Fruit fly (Drosophila melanogaster) whole organism, adult: ENCODE results near the gene Bruce.

ENCODE experiments used
- CG11617 ChIP-seq: fragments of 200-800 bp; sonication (Bioruptor generic); optimal IDR thresholded peaks from 2 replicates; lab custom pipeline; 2017; ENCODE audit warnings: mild to moderate bottlenecking, missing biosample characterization, missing genetic modification reagents, missing genetic modification characterization
- CG12768 ChIP-seq: fragments of 200-800 bp; sonication (Bioruptor generic); optimal IDR thresholded peaks from 2 replicates; lab custom pipeline; 2017; ENCODE audit warnings: missing biosample characterization, missing genetic modification characterization, mild to moderate bottlenecking, moderate library complexity, missing genetic modification reagents
- CG33017 ChIP-seq: fragments of 200-800 bp; sonication (Bioruptor generic); optimal IDR thresholded peaks from 2 replicates; lab custom pipeline; 2018; ENCODE audit warnings: missing biosample characterization, mild to moderate bottlenecking, missing genetic modification characterization, moderate library complexity
- CG5204 ChIP-seq: fragments of 200-800 bp; sonication (Bioruptor generic); optimal IDR thresholded peaks from 2 replicates; lab custom pipeline; 2016; ENCODE audit warnings: missing biosample characterization, missing genetic modification characterization
- CG7045 ChIP-seq: fragments of 200-800 bp; sonication (Bioruptor generic); optimal IDR thresholded peaks from 2 replicates; lab custom pipeline; 2017; ENCODE audit warnings: missing biosample characterization, mild to moderate bottlenecking, missing genetic modification characterization
- Clk ChIP-seq: fragments of 200-800 bp; sonication (Bioruptor generic); optimal IDR thresholded peaks from 2 replicates; lab custom pipeline; 2017; ENCODE audit warnings: missing biosample characterization, missing genetic modification characterization
- Mnt ChIP-seq: fragments of 200-800 bp; sonication (Bioruptor generic); optimal IDR thresholded peaks from 2 replicates; lab custom pipeline; 2016; ENCODE audit warnings: missing biosample characterization, mild to moderate bottlenecking, missing genetic modification characterization
- bab1 ChIP-seq: fragments of 200-800 bp; sonication (Bioruptor generic); optimal IDR thresholded peaks from 3 replicates; lab custom pipeline; 2019; ENCODE audit warnings: missing biosample characterization, mild to moderate bottlenecking, missing genetic modification characterization, moderate library complexity
- cnc ChIP-seq, 2 experiments: fragments of >200 bp; optimal IDR thresholded peaks; 2 replicates each; lab custom pipeline; 2017
- kay ChIP-seq: fragments of 200-800 bp; sonication (Bioruptor generic); peaks from one replicate; lab custom pipeline; 2016; ENCODE audit warnings: missing biosample characterization, missing genetic modification characterization, borderline replicate concordance
- ovo ChIP-seq: fragments of 200-800 bp; sonication (Bioruptor generic); optimal IDR thresholded peaks from 2 replicates; lab custom pipeline; 2016; ENCODE audit warnings: missing biosample characterization, missing genetic modification characterization
- pad ChIP-seq: fragments of 200-800 bp; sonication (Bioruptor generic); optimal IDR thresholded peaks from 3 replicates; lab custom pipeline; 2017; ENCODE audit warnings: missing biosample characterization, missing genetic modification characterization, mild to moderate bottlenecking, moderate library complexity, missing genetic modification reagents
- tj ChIP-seq: fragments of 200-800 bp; sonication (Bioruptor generic); optimal IDR thresholded peaks from 3 replicates; lab custom pipeline; 2017; ENCODE audit warnings: missing biosample characterization, mild to moderate bottlenecking, missing genetic modification characterization, moderate library complexity
- toe ChIP-seq: fragments of 200-800 bp; sonication (Bioruptor generic); optimal IDR thresholded peaks from 2 replicates; lab custom pipeline; 2016; ENCODE audit warnings: missing biosample characterization, missing genetic modification characterization

- TF ChIP-seq toe (GFP tag; lab: Kevin White, UChicago) (peak; percentile 38), pad (GFP tag; lab: Kevin White, UChicago) (peak; percentile 93), bab1 (GFP tag; lab: Kevin White, UChicago) (no peak), CG11617 (GFP tag; lab: Kevin White, UChicago) (no peak), cnc (optimal IDR thresholded peaks at IDR 0.05; lab: Kevin White, UChicago) (no peak), Clk (GFP tag; lab: Kevin White, UChicago) (no peak), kay (no peak), CG12768 (GFP tag; lab: Kevin White, UChicago) (peak; percentile 15), CG5204 (no peak), ovo (GFP tag; lab: Kevin White, UChicago) (no peak), Mnt (GFP tag; lab: Kevin White, UChicago) (no peak), CG33017 (peak; percentile 43), tj (GFP tag; lab: Kevin White, UChicago) (peak; percentile 92), CG7045 (GFP tag; lab: Kevin White, UChicago) (no peak)
These were observed 20.9 kb upstream of the Bruce start for dm6 chr3R:10351960-10352458.
